Fruit fly (Drosophila melanogaster) whole organism, embryonic: Measurements from ENCODE around the gene CG7377.

ENCODE experiments used
- CG11696 ChIP-seq: fragments of 200-800 bp; sonication (Bioruptor generic); IDR thresholded peaks from 2 replicates; pipeline ENCODE4 v1.3.6; 2022; ENCODE audit warnings: missing biosample characterization, missing genetic modification characterization
- CG12236 ChIP-seq: fragments of 200-800 bp; sonication (Bioruptor generic); optimal IDR thresholded peaks from 2 replicates; lab custom pipeline; 2016; ENCODE audit warnings: missing biosample characterization, missing genetic modification characterization
- CG17912 ChIP-seq: fragments of 200-800 bp; sonication (Bioruptor generic); optimal IDR thresholded peaks from 2 replicates; lab custom pipeline; 2018; ENCODE audit warnings: missing biosample characterization, mild to moderate bottlenecking, missing genetic modification characterization
- CG7786 ChIP-seq: fragments of 200-800 bp; sonication (Bioruptor generic); optimal IDR thresholded peaks from 2 replicates; lab custom pipeline; 2016; ENCODE audit warnings: missing biosample characterization, missing genetic modification characterization
- CG7928 ChIP-seq: fragments of 200-800 bp; sonication (Bioruptor generic); optimal IDR thresholded peaks from 2 replicates; lab custom pipeline; 2017; ENCODE audit warnings: missing biosample characterization, mild to moderate bottlenecking, missing genetic modification characterization
- Dek ChIP-seq: fragments of 200-800 bp; sonication (Bioruptor generic); optimal IDR thresholded peaks from 3 replicates; lab custom pipeline; 2019; ENCODE audit warnings: missing biosample characterization, mild to moderate bottlenecking, missing genetic modification characterization, moderate library complexity
- HLH3B ChIP-seq: fragments of 200-800 bp; sonication (Bioruptor generic); IDR thresholded peaks from 2 replicates; pipeline ENCODE4 v1.3.6; 2022; ENCODE audit warnings: missing biosample characterization, missing genetic modification characterization
- Stat92E ChIP-seq, 3 experiments: fragments of >200 bp in 2 of 3; fragments of 200-800 bp in 1 of 3; sonication (Bioruptor generic) in 1 of 3; optimal IDR thresholded peaks; 2 replicates each; lab custom pipeline; 2017 to 2019; ENCODE audit warnings: missing biosample characterization in 3 of 3, missing genetic modification characterization in 3 of 3, mild to moderate bottlenecking in 1 of 3, moderate library complexity in 1 of 3
- ara ChIP-seq: fragments of 200-800 bp; sonication (Bioruptor generic); IDR thresholded peaks from 2 replicates; pipeline ENCODE4 v1.3.6; 2022; ENCODE audit warnings: missing biosample characterization, missing genetic modification characterization
- en ChIP-seq: fragments of 200-800 bp; sonication (Bioruptor generic); optimal IDR thresholded peaks from 2 replicates; lab custom pipeline; 2016; ENCODE audit warnings: missing biosample characterization, missing genetic modification characterization
- shn ChIP-seq: fragments of 200-800 bp; sonication (Bioruptor generic); optimal IDR thresholded peaks from 3 replicates; lab custom pipeline; 2016; ENCODE audit warnings: missing biosample characterization, missing genetic modification characterization
- tap ChIP-seq: fragments of 200-800 bp; optimal IDR thresholded peaks from 3 replicates; lab custom pipeline; 2019; ENCODE audit warnings: missing biosample characterization, mild to moderate bottlenecking, missing genetic modification characterization, moderate library complexity

- TF ChIP-seq CG7928 (GFP tag; lab: Kevin White, UChicago) (no peak), ara (GFP tag; lab: Robert Waterston, UW) (no peak), en (GFP tag; lab: Kevin White, UChicago) (no peak), Stat92E (GFP tag; optimal IDR thresholded peaks at IDR 0.05; lab: Kevin White, UChicago) (no peak), CG7786 (GFP tag; lab: Kevin White, UChicago) (no peak), HLH3B (GFP tag; lab: Robert Waterston, UW) (no peak), CG17912 (GFP tag; lab: Kevin White, UChicago) (no peak), tap (tag; lab: Kevin White, UChicago) (no peak), CG11696 (no peak), shn (GFP tag; lab: Kevin White, UChicago) (no peak), Dek (tag; lab: Kevin White, UChicago) (no peak), CG12236 (GFP tag; lab: Kevin White, UChicago) (no peak)
Measured at dm6 chr3L:11547302-11547994, 42.0 kb upstream of the CG7377 start.
